Worm (Caenorhabditis elegans) whole organism, L3 larva: ENCODE measurements around the gene mlc-1.

Source experiments
- ama-1 ChIP-seq: fragments of 150-350 bp; optimal IDR thresholded peaks from 2 replicates; lab custom pipeline; 2018
- ceh-82 ChIP-seq: fragments of 150-350 bp; optimal IDR thresholded peaks from 2 replicates; lab custom pipeline; 2014; ENCODE audit warnings: missing biosample characterization, missing genetic modification characterization
- eor-1 ChIP-seq, 2 experiments: fragments of 150-350 bp; optimal IDR thresholded peaks; 2 replicates each; lab custom pipeline; 2014 to 2018; ENCODE audit warnings: missing biosample characterization in 2 of 2, missing genetic modification characterization in 2 of 2
- nhr-28 ChIP-seq: fragments of 150-350 bp; optimal IDR thresholded peaks from 2 replicates; lab custom pipeline; 2014; ENCODE audit warnings: missing biosample characterization, missing genetic modification characterization
- nhr-76 ChIP-seq: fragments of 150-350 bp; sonication (generic microtip); optimal IDR thresholded peaks from 5 replicates; lab custom pipeline; 2014; ENCODE audit warnings: missing biosample characterization, missing genetic modification characterization
- pqm-1 ChIP-seq: fragments of 150-350 bp; optimal IDR thresholded peaks from 2 replicates; lab custom pipeline; 2017; ENCODE audit warnings: missing biosample characterization, missing genetic modification characterization, inconsistent platforms
- unc-39 ChIP-seq: sonication (generic microtip); optimal IDR thresholded peaks from 4 replicates; lab custom pipeline; 2017; ENCODE audit warnings: missing biosample characterization, missing genetic modification characterization

DNA sequence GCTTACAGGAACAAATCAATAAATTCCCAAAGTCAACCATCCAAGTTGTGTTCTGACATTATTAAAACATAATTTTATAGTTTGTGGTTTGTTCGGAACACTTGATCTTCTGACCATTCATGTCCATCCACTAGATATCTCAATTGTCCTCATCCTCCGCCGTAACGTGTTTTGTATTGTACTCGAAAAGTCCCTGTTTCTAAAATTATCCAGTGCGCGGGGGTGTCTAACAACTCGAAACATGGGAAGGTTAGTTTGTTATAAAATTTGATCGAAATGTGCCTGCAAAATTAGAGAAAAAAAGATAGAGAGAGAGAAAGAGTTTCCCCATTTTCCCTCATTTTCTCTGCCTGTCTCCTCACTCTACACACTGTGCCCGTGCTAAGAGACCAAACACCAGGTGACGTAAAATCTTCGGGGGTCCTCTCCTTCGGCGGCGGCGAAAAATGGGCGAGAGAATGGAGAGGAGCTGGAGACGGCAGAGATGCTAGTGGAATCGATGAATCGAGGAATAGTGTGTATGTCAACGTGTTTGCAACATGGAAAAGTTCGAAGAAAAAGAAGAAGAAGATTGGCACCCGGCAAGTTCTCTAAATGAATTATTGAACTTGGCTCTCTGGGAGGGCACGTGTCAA lies 46.7 kb downstream of the mlc-1 start:
- TF ChIP-seq nhr-28 (tag; lab: Kevin White, UChicago) (no peak), unc-39 (tag; lab: Kevin White, UChicago) (no peak), pqm-1 (tag; lab: Kevin White, UChicago) (peak; percentile 58), nhr-76 (no peak), ceh-82 (no peak), ama-1 (lab: Kevin White, UChicago) (no peak), eor-1 (tag; optimal IDR thresholded peaks at IDR 0.05; lab: Kevin White, UChicago) (no peak)
